Worm (Caenorhabditis elegans) whole organism, mixed stage, embryonic: ENCODE measurements around the gene fbxb-115.

Experiments used
- M03D4.4 ChIP-seq: sonication (generic microtip); optimal IDR thresholded peaks from 2 replicates; lab custom pipeline; 2017; ENCODE audit warnings: mild to moderate bottlenecking, missing genetic modification characterization, missing compliant biosample characterization
- bed-3 ChIP-seq: fragments of 200-800 bp; sonication (Bioruptor generic); optimal IDR thresholded peaks from 3 replicates; lab custom pipeline; 2018; ENCODE audit warnings: mild to moderate bottlenecking, missing genetic modification characterization, moderate library complexity, missing compliant biosample characterization
- blmp-1 ChIP-seq: fragments of 150-350 bp; optimal IDR thresholded peaks from 2 replicates; lab custom pipeline; 2014; ENCODE audit warnings: missing biosample characterization, missing genetic modification characterization
- ceh-39 ChIP-seq: fragments of 150-350 bp; optimal IDR thresholded peaks from 2 replicates; lab custom pipeline; 2014; ENCODE audit warnings: missing biosample characterization, missing genetic modification characterization
- ceh-43 ChIP-seq: fragments of 200-800 bp; sonication (Bioruptor generic); optimal IDR thresholded peaks from 2 replicates; lab custom pipeline; 2018; ENCODE audit warnings: mild to moderate bottlenecking, missing genetic modification characterization, moderate library complexity, missing compliant biosample characterization
- ceh-83 ChIP-seq: fragments of 200-800 bp; sonication (Bioruptor generic); optimal IDR thresholded peaks from 2 replicates; lab custom pipeline; 2018; ENCODE audit warnings: mild to moderate bottlenecking, missing genetic modification characterization, missing compliant biosample characterization
- ces-1 ChIP-seq: fragments of 150-350 bp; optimal IDR thresholded peaks from 2 replicates; lab custom pipeline; 2014; ENCODE audit warnings: missing biosample characterization, missing genetic modification reagents, missing genetic modification characterization
- cnd-1 ChIP-seq: fragments of 200-800 bp; sonication (Bioruptor generic); optimal IDR thresholded peaks from 2 replicates; lab custom pipeline; 2018; ENCODE audit warnings: mild to moderate bottlenecking, missing genetic modification characterization, missing compliant biosample characterization
- drap-1 ChIP-seq: fragments of 200-800 bp; sonication (Bioruptor generic); optimal IDR thresholded peaks from 3 replicates; lab custom pipeline; 2018; ENCODE audit warnings: mild to moderate bottlenecking, missing genetic modification characterization, missing compliant biosample characterization
- elt-1 ChIP-seq: sonication (generic microtip); optimal IDR thresholded peaks from 2 replicates; lab custom pipeline; 2017; ENCODE audit warnings: missing genetic modification characterization, mild to moderate bottlenecking, missing compliant biosample characterization, antibody characterized with exemption, moderate library complexity, borderline replicate concordance; ENCODE audit not compliant: insufficient read depth
- elt-3 ChIP-seq: fragments of 150-350 bp; optimal IDR thresholded peaks from 2 replicates; lab custom pipeline; 2014; ENCODE audit warnings: missing biosample characterization, missing genetic modification characterization
- flh-1 ChIP-seq: fragments of 200-800 bp; sonication (Bioruptor generic); optimal IDR thresholded peaks from 2 replicates; lab custom pipeline; 2018; ENCODE audit warnings: mild to moderate bottlenecking, missing genetic modification characterization, moderate library complexity, missing compliant biosample characterization
- ham-2 ChIP-seq: fragments of 200-800 bp; sonication (Bioruptor generic); optimal IDR thresholded peaks from 2 replicates; lab custom pipeline; 2018; ENCODE audit warnings: mild to moderate bottlenecking, missing genetic modification characterization, missing compliant biosample characterization
- hlh-1 ChIP-seq: fragments of 150-350 bp; optimal IDR thresholded peaks from 2 replicates; lab custom pipeline; 2014; ENCODE audit warnings: missing biosample characterization, missing genetic modification reagents, missing genetic modification characterization
- lin-13 ChIP-seq: fragments of 150-350 bp; optimal IDR thresholded peaks from 2 replicates; lab custom pipeline; 2014; ENCODE audit warnings: missing biosample characterization, missing genetic modification characterization
- lin-32 ChIP-seq: fragments of 200-800 bp; sonication (Bioruptor generic); optimal IDR thresholded peaks from 2 replicates; lab custom pipeline; 2018; ENCODE audit warnings: mild to moderate bottlenecking, missing genetic modification characterization, missing compliant biosample characterization
- lsy-2 ChIP-seq: fragments of 150-350 bp; optimal IDR thresholded peaks from 2 replicates; lab custom pipeline; 2014; ENCODE audit warnings: missing biosample characterization, missing genetic modification characterization
- mab-5 ChIP-seq: fragments of 150-350 bp; optimal IDR thresholded peaks from 2 replicates; lab custom pipeline; 2014; ENCODE audit warnings: missing biosample characterization, missing genetic modification characterization
- mep-1 ChIP-seq: fragments of 150-350 bp; optimal IDR thresholded peaks from 2 replicates; lab custom pipeline; 2017; ENCODE audit warnings: missing biosample characterization, missing genetic modification reagents, missing genetic modification characterization, inconsistent platforms
- mls-2 ChIP-seq: sonication (generic microtip); optimal IDR thresholded peaks from 2 replicates; lab custom pipeline; 2016; ENCODE audit warnings: mild to moderate bottlenecking, missing genetic modification characterization, moderate library complexity, missing compliant biosample characterization
- nhr-2 ChIP-seq: fragments of 150-350 bp; optimal IDR thresholded peaks from 2 replicates; lab custom pipeline; 2014; ENCODE audit warnings: missing biosample characterization, missing genetic modification characterization
- nhr-237 ChIP-seq: fragments of 150-350 bp; optimal IDR thresholded peaks from 2 replicates; lab custom pipeline; 2014; ENCODE audit warnings: missing biosample characterization, missing genetic modification characterization
- nhr-28 ChIP-seq: fragments of 150-350 bp; optimal IDR thresholded peaks from 2 replicates; lab custom pipeline; 2014; ENCODE audit warnings: missing biosample characterization, missing genetic modification characterization
- nhr-76 ChIP-seq: sonication (generic microtip); optimal IDR thresholded peaks from 2 replicates; lab custom pipeline; 2017; ENCODE audit warnings: missing biosample characterization, missing genetic modification characterization
- pha-4 ChIP-seq: fragments of 150-350 bp; optimal IDR thresholded peaks from 2 replicates; lab custom pipeline; 2018; ENCODE audit warnings: missing biosample characterization, missing genetic modification reagents, missing genetic modification characterization
- snpc-4 ChIP-seq: fragments of 150-350 bp; optimal IDR thresholded peaks from 2 replicates; lab custom pipeline; 2014; ENCODE audit warnings: missing biosample characterization, missing genetic modification characterization
- sptf-1 ChIP-seq: sonication (generic microtip); optimal IDR thresholded peaks from 2 replicates; lab custom pipeline; 2017; ENCODE audit warnings: mild to moderate bottlenecking, missing genetic modification characterization, moderate library complexity, missing compliant biosample characterization
- tbx-8 ChIP-seq: fragments of 200-800 bp; sonication (Bioruptor generic); optimal IDR thresholded peaks from 2 replicates; lab custom pipeline; 2018; ENCODE audit warnings: mild to moderate bottlenecking, missing genetic modification characterization, moderate library complexity, missing compliant biosample characterization
- unc-120 ChIP-seq: sonication (generic microtip); optimal IDR thresholded peaks from 2 replicates; lab custom pipeline; 2017; ENCODE audit warnings: missing genetic modification characterization, missing compliant biosample characterization; ENCODE audit not compliant: poor library complexity, severe bottlenecking
- unc-39 ChIP-seq: fragments of 150-350 bp; optimal IDR thresholded peaks from 2 replicates; lab custom pipeline; 2014; ENCODE audit warnings: missing biosample characterization, missing genetic modification characterization
- unc-62 ChIP-seq: fragments of 150-350 bp; optimal IDR thresholded peaks from 2 replicates; lab custom pipeline; 2014; ENCODE audit warnings: missing biosample characterization, missing genetic modification reagents, missing genetic modification characterization
- zip-8 ChIP-seq: fragments of 150-350 bp; optimal IDR thresholded peaks from 2 replicates; lab custom pipeline; 2014; ENCODE audit warnings: missing biosample characterization, missing genetic modification characterization
- ztf-11 ChIP-seq: fragments of 150-350 bp; optimal IDR thresholded peaks from 2 replicates; lab custom pipeline; 2014; ENCODE audit warnings: missing biosample characterization, missing genetic modification characterization

fbxb-115 gene

ce11 chrV:19212354-19212753, 27.7 kb downstream of the fbxb-115 start:
- no peak for TF ChIP-seq nhr-28 (tag; lab: Kevin White, UChicago)
- no peak for TF ChIP-seq hlh-1 (tag; lab: Kevin White, UChicago)
- TF ChIP-seq nhr-237 (tag; lab: Kevin White, UChicago), result no peak
- TF ChIP-seq mep-1 (tag; lab: Kevin White, UChicago), result no peak
- no peak for TF ChIP-seq ztf-11 (tag; lab: Kevin White, UChicago)

ce11 chrV:19211795-19212194, 28.2 kb downstream of the fbxb-115 start, which contains the start of gene nhr-79:
nhr-79 (minus strand) TSS chrV:19211895.
- TF ChIP-seq tbx-8 (GFP tag; lab: Kevin White, UChicago) (no peak), unc-62 (GFP tag; lab: Kevin White, UChicago) (no peak), lin-13 (no peak), unc-120 (tag; lab: Kevin White, UChicago) (no peak), elt-1 (tag; lab: Kevin White, UChicago) (no peak), sptf-1 (tag; lab: Kevin White, UChicago) (no peak), nhr-2 (tag; lab: Kevin White, UChicago) (no peak), ceh-83 (GFP tag; lab: Kevin White, UChicago) (no peak), drap-1 (GFP tag; lab: Kevin White, UChicago) (no peak), lin-32 (GFP tag; lab: Kevin White, UChicago) (no peak), bed-3 (no peak), elt-3 (tag; lab: Kevin White, UChicago) (no peak)

ce11 chrV:19206911-19207310, 33.1 kb downstream of the fbxb-115 start:
- TF ChIP-seq mep-1 (tag; lab: Kevin White, UChicago) (no peak), unc-39 (tag; lab: Kevin White, UChicago) (no peak), hlh-1 (tag; lab: Kevin White, UChicago) (no peak), ztf-11 (tag; lab: Kevin White, UChicago) (no peak)
- TF ChIP-seq, all 35 proteins: peak for 0

ce11 chrV:19205450-19205849, 34.6 kb downstream of the fbxb-115 start:
- no peak for TF ChIP-seq hlh-1 (tag; lab: Kevin White, UChicago)
- no peak for TF ChIP-seq nhr-237 (tag; lab: Kevin White, UChicago)
- TF ChIP-seq lin-32 (GFP tag; lab: Kevin White, UChicago), result no peak
- TF ChIP-seq ceh-83 (GFP tag; lab: Kevin White, UChicago), result no peak
- no peak for TF ChIP-seq pha-4
- no peak for TF ChIP-seq tbx-8 (GFP tag; lab: Kevin White, UChicago)
- no peak for TF ChIP-seq unc-120 (tag; lab: Kevin White, UChicago)
- TF ChIP-seq blmp-1 (tag; lab: Kevin White, UChicago), result no peak
- no peak for TF ChIP-seq flh-1
- no peak for TF ChIP-seq drap-1 (GFP tag; lab: Kevin White, UChicago)
- no peak for TF ChIP-seq ham-2 (GFP tag; lab: Kevin White, UChicago)
- TF ChIP-seq M03D4.4 (tag; lab: Kevin White, UChicago), result no peak
- no peak for TF ChIP-seq nhr-2 (tag; lab: Kevin White, UChicago)
- TF ChIP-seq elt-1 (tag; lab: Kevin White, UChicago), result no peak

- no peak for TF ChIP-seq nhr-28 (tag; lab: Kevin White, UChicago)
- no peak for TF ChIP-seq unc-120 (tag; lab: Kevin White, UChicago)
- no peak for TF ChIP-seq ceh-39
- TF ChIP-seq nhr-76 (tag; lab: Kevin White, UChicago), result no peak
- TF ChIP-seq ceh-43 (GFP tag; lab: Kevin White, UChicago), result no peak
- no peak for TF ChIP-seq M03D4.4 (tag; lab: Kevin White, UChicago)
- no peak for TF ChIP-seq cnd-1 (tag; lab: Kevin White, UChicago)
- TF ChIP-seq pha-4, result no peak
- no peak for TF ChIP-seq drap-1 (GFP tag; lab: Kevin White, UChicago)
- TF ChIP-seq, all 35 proteins: peak for 0
Observed at ce11 chrV:19203299-19203698, 36.7 kb downstream of the fbxb-115 start, which contains the start of gene Y39B6A.1. Y39B6A.1 (minus strand) TSS chrV:19203607.

- TF ChIP-seq snpc-4 (no peak), unc-62 (GFP tag; lab: Kevin White, UChicago) (no peak), flh-1 (no peak), mls-2 (tag; lab: Kevin White, UChicago) (no peak), drap-1 (GFP tag; lab: Kevin White, UChicago) (no peak), elt-1 (tag; lab: Kevin White, UChicago) (no peak), nhr-2 (tag; lab: Kevin White, UChicago) (no peak), mep-1 (tag; lab: Kevin White, UChicago) (no peak), ceh-43 (GFP tag; lab: Kevin White, UChicago) (no peak), lsy-2 (tag; lab: Kevin White, UChicago) (no peak), ces-1 (GFP tag; lab: Kevin White, UChicago) (no peak), mab-5 (tag; lab: Kevin White, UChicago) (no peak), pha-4 (no peak), sptf-1 (tag; lab: Kevin White, UChicago) (no peak), bed-3 (no peak), nhr-28 (tag; lab: Kevin White, UChicago) (no peak), hlh-1 (tag; lab: Kevin White, UChicago) (no peak), zip-8 (no peak), nhr-237 (tag; lab: Kevin White, UChicago) (no peak), elt-3 (tag; lab: Kevin White, UChicago) (no peak)
Observed at ce11 chrV:19202800-19203199, 37.2 kb downstream of the fbxb-115 start.
